Worm (Caenorhabditis elegans): ENCODE results near the gene nmgp-1.

nmgp-1 gene

DNA sequence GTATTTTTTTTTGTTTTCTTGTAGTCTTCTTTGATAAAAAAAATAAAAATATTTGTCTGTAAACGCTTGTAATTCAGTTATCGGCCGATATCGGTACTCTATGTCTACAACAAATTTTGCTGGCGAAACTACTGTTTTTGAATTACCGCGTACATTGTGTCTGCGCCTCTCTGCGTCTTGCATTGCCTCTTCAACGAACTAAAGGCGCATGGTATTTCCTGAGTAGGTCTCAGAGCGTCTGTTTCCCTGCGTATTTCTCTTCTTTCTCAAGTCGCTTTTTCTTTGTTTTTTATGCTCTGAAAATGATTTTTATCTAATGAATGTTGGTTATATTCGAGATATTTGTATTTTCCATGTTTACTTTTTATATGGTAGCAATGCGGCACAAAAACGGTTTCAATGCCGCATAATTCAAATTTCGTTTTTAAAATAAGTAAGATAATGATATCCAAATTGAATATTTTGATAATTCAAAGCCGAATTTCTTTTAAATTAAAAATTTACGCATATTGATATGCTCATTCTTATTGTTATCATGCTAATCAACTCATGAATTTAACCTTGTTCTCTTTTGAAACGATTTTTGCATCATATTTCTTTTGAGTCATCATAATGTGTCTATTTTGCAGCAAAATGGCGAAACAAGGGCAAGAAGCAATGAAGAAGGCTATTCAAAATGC lies 9.7 kb upstream of the nmgp-1 start, which contains the start of gene phb-2:
phb-2 (plus strand) TSS at position 630 of the 680 bp plus-strand sequence.
- no peak for TF ChIP-seq unc-62 (GFP tag; optimal IDR thresholded peaks at IDR 0.05)

DNA sequence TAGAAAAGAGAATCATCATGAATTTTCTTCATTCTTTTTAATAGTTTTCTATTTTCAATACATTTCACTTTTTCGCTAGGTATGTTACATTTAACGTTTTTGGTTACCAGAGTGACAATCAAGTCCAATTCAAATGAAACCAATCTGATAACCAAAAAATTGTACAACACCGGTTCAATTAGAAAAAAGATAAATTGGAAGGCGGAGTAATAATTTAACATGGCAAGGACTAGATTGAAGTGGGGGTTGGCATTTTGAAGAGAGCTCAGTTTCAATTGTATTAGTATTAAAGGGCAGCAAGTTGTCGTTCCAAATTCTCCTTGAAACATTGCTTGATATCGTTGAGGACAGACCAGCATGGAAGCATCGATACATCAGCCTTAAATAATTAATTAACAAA lies 8.0 kb upstream of the nmgp-1 start:
- TF ChIP-seq unc-62 (GFP tag; optimal IDR thresholded peaks at IDR 0.05): no peak

DNA sequence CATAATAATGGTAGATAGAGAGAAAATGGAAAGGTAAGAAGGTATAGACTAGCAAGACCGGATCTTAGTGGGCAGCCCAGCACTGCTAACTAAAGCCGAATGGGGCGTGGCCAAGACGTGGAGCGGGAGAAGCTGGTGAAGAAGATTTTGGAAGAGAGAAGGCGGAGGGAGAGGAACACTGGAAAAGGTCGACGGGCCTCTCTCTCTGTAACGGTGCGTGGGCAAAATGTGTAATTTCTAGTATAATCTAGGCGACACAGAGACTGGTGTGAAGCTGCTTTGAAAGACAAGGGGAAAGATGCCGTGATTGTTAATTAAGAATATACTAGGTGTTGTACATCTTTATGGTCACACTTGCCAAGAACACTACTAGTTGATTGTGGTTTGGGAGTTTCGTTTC lies 4.6 kb upstream of the nmgp-1 start, which contains the start of gene F13H8.5:
F13H8.5 (minus strand) TSS at position 101 of the 400 bp plus-strand sequence.
- TF ChIP-seq unc-62 (GFP tag; optimal IDR thresholded peaks at IDR 0.05): no peak

DNA sequence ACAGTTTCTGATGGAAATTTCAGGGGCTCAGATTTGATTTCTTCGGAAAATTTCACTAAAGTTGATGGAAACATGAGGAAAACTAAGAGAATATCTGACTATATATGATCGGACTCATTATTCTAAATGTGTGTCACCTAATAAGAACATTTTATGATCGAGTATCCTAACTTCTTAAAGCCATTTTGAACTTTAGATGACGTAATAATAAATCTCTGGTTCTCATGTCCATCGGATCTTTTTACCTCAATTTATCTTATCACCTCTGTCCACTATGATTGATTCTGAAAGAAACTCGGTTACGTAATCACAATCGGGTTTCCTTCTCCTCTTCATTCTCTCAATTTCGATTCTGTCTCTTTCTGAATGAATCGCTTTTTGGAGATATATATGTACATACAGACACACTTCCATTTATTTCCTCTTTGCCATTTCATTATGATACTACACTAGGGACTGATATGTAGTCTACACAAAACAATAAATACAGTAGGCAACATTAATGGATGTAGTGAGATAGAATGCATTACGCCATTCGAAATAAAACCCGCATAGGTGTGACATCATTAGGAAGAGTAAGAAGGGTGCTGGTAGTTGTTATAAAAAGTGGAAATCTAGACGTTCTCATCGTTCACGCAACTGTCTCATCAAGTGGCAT lies 3.3 kb upstream of the nmgp-1 start:
- TF ChIP-seq unc-62 (GFP tag; optimal IDR thresholded peaks at IDR 0.05): no peak

ce11 chrII:6259867-6260266 lies 790 bp upstream of the nmgp-1 start, which contains the start of gene F13H8.11:
Gene F13H8.11, minus strand, starts transcription at chrII:6260021.
- no peak for TF ChIP-seq unc-62 (GFP tag; optimal IDR thresholded peaks at IDR 0.05)

DNA sequence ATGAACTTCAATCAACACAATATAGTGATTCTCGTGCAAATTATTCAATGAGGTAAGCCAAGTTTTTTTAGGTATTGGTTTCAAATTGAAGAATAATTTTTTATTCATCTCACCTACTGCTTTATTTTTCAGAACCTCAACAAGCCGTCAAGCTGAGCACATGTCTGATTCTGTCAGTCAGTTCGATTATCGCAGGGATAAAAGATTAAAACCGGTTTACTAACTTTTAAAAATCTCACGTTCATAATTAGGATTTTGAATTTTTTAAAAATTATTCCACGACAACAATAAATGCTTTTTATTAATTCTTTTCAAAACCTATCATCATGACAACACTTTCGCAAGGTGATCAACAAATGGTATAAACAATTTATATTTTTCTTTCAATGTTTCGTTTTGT lies 1.6 kb downstream of the nmgp-1 start, which contains the start of gene F13H8.12:
F13H8.12 (plus strand) TSS at position 301 of the 400 bp plus-strand sequence.
- TF ChIP-seq unc-62 (GFP tag; optimal IDR thresholded peaks at IDR 0.05): no peak

- TF ChIP-seq unc-62 (GFP tag; optimal IDR thresholded peaks at IDR 0.05): no peak
Measured at ce11 chrII:6263685-6264084, 3.0 kb downstream of the nmgp-1 start, which contains the start of gene F13H8.3. Gene F13H8.3, plus strand, starts transcription at chrII:6263985.

DNA sequence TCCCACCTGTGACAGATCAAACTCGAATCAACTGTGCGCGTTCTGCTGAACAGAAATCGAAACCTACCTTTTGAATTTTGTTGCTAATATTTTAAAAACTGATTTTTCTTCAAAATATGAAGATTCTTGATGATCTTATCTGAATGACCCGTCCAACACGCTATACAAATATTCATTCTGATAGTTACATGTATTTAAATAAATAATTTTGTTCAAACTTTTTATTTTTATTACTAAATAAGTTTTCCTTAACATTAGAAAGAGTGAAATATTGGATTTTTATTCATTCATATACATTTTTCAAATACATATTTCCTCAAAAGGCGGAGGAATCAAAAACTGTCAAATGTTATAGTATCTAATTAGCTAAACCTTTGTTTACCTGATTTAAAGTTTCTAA lies 7.3 kb downstream of the nmgp-1 start, which contains the start of gene F13H8.8:
F13H8.8 (minus strand) TSS at position 101 of the 400 bp plus-strand sequence.
- no peak for TF ChIP-seq unc-62 (GFP tag; optimal IDR thresholded peaks at IDR 0.05)

DNA sequence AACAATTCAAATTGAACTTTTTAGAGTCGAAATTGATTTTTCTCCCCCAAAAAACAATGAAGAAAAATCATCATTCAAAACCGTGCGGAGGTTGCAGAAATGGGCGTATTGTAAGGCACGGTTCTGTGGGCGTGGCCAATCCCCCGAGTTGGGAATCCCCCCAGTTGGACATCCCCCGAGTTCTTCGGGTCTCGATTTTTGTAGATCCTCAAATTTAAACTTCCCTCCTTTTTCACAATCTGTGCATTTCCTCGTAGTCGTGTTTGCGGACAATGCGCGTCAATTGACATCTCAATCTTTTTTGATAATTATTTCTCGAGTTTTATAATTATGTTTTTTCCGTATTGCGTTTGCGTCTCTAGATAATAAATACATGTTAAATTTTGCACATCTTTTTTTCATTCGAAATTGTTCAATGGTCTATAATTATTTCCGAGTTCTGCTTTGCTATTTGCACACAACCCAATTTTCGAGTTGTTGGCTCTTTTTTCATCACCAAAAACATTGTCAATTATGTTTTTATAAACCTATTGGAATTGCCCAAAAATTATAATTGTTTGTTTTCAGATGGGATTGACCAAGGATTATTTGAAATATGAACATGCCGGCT lies 9.3 kb downstream of the nmgp-1 start, which contains the start of gene F13H8.2:
F13H8.2 (plus strand) TSS at position 560 of the 610 bp plus-strand sequence.
- TF ChIP-seq unc-62 (GFP tag; optimal IDR thresholded peaks at IDR 0.05): no peak

DNA sequence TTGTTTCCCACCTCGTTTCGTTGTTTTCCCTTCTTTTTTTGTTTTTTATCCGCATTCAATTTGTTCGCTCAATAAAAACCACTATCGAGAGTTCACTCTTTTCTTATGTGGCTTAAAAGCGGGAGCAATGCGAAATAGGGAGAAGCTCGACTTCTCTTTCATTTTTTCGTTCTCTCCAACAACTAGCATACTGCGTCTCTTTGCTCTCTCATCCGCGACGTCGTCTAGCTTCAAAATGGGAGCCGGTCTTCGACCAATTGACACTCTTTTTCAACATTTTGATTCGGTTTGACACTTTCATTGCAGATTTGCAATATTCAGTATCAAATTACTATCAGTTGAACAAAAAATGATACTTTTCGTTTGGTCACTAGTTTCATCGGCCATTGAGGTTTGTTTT lies 13.3 kb downstream of the nmgp-1 start, which contains the start of gene bpl-1:
bpl-1 (plus strand) TSS at position 301 of the 400 bp plus-strand sequence.
- no peak for TF ChIP-seq unc-62 (GFP tag; optimal IDR thresholded peaks at IDR 0.05)

DNA sequence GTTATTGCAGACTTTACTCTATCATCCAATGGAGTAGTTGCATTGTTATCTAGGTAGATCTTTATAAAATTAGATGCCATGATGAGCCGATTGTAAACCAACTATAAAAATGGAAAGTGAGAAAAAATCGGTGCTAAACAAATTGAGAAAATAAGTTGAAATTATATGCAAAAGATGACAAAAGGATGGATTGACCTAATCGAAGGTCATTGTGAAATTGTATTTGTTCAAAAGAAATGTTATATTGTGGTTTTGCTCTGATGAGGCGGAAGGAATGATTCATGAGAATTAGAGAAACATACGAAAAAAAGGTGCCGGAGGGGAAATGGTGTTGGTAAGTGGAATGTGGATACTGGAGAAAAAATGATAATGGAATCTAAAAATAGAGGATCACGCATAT lies 20.3 kb downstream of the nmgp-1 start, which contains the start of gene scly-1:
scly-1 (minus strand) TSS at position 101 of the 400 bp plus-strand sequence.
- TF ChIP-seq unc-62 (GFP tag; optimal IDR thresholded peaks at IDR 0.05): no peak

ce11 chrII:6281903-6282302 lies 21.2 kb downstream of the nmgp-1 start:
- no peak for TF ChIP-seq unc-62 (GFP tag; optimal IDR thresholded peaks at IDR 0.05)

- no peak for TF ChIP-seq unc-62 (GFP tag; optimal IDR thresholded peaks at IDR 0.05)
Measured at ce11 chrII:6283074-6283473, 22.4 kb downstream of the nmgp-1 start, which contains the start of gene F13H8.1. Gene F13H8.1, plus strand, starts transcription at chrII:6283384.

DNA sequence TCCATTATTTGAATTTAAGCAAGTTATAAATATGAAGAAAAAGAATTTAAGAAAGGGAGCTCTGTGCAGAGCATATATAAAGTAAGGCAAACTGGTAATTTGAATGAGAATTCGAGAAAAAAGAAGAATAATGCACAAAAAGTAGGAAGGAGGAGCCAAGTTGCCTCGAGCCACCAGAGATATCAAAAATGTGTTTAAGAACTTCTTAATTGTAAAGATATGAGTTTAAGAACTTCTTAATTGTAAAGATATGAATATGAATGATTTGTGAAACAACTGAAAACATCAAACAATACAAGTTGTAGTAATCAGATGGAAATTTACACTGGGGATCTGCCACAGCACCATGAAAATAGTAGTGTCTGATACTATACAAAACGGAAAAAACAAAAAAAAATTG lies 26.2 kb downstream of the nmgp-1 start, which contains the start of gene F13H8.6:
F13H8.6 (minus strand) TSS at position 101 of the 400 bp plus-strand sequence.
- TF ChIP-seq unc-62 (GFP tag; optimal IDR thresholded peaks at IDR 0.05): no peak

ce11 chrII:6288104-6288503 lies 27.4 kb downstream of the nmgp-1 start:
- no peak for TF ChIP-seq unc-62 (GFP tag; optimal IDR thresholded peaks at IDR 0.05)

DNA sequence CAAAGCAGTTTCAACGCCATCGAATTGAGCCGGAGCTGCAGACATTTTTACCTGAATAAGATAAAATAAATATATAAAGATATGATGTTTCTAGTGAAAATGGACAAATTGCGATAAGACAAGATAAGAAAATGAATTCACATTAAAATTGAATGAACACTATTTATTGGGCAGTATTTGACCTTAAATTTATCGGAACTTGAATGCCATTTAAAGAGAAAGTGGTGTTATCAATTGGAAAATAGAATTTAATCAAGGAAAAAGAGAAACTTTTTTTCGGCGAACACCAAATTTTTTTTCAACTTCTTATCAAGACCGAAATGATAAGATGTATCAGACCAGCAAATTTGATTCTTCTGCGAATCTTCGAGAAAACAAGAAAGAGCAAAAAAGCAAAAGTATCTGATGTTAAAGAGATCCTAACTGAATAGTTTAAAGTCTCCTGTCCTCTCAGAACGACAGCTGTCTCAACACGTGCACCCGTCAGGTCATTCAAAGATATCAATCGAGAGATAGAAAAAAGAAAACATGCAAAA lies 29.5 kb downstream of the nmgp-1 start, which contains the start of gene upb-1:
upb-1 (minus strand) TSS at position 51 of the 536 bp plus-strand sequence.
- no peak for TF ChIP-seq unc-62 (GFP tag; optimal IDR thresholded peaks at IDR 0.05)

Measured in whole organism, dauer.